Fruit fly (Drosophila melanogaster): ENCODE measurements around the gene CG4375.

Gene CG4375

dm6 chr2L:1065038-1065437, 38.3 kb upstream of the CG4375 start (continued):
- TF ChIP-seq emc (GFP tag; optimal IDR thresholded peaks at IDR 0.05) (no peak), CG16815 (GFP tag; optimal IDR thresholded peaks at IDR 0.05) (peak; percentile 14), CG13624 (GFP tag; optimal IDR thresholded peaks at IDR 0.05) (no peak), Atf6 (GFP tag; IDR thresholded peaks at IDR 0.05) (no peak), HLH3B (GFP tag; IDR thresholded peaks at IDR 0.05) (no peak), CG1233 (GFP tag; optimal IDR thresholded peaks at IDR 0.05) (no peak), kni (GFP tag; optimal IDR thresholded peaks at IDR 0.05) (no peak), Sry-β (GFP tag; optimal IDR thresholded peaks at IDR 0.05) (no peak), Atf-2 (GFP tag; optimal IDR thresholded peaks at IDR 0.05) (no peak), CG7271 (tag; optimal IDR thresholded peaks at IDR 0.05) (no peak), slp2 (GFP tag; optimal IDR thresholded peaks at IDR 0.05) (no peak), Bgb (GFP tag; IDR thresholded peaks at IDR 0.05; ENCODE audit: partially characterized antibody) (no peak), fu2 (GFP tag; optimal IDR thresholded peaks at IDR 0.05) (no peak), prd (optimal IDR thresholded peaks at IDR 0.05) (no peak), prd (GFP tag; IDR thresholded peaks at IDR 0.05) (peak; percentile 42; the same call in 2 of the 3 replicates), ci (GFP tag; IDR thresholded peaks at IDR 0.05) (peak; percentile 62; the same call in 2 of the 3 replicates), Deaf1 (tag; optimal IDR thresholded peaks at IDR 0.05) (no peak), Ptx1 (GFP tag; IDR thresholded peaks at IDR 0.05) (0 out of 2 replicates have a peak, but pooled peaks have one; percentile 24), CG10654 (GFP tag; optimal IDR thresholded peaks at IDR 0.05) (no peak), corto (GFP tag; optimal IDR thresholded peaks at IDR 0.05) (peak; percentile 31), CG17359 (tag; optimal IDR thresholded peaks at IDR 0.05) (no peak), Aef1 (GFP tag; IDR thresholded peaks at IDR 0.05) (no peak), odd (GFP tag; optimal IDR thresholded peaks at IDR 0.05) (no peak), CG31224 (GFP tag; IDR thresholded peaks at IDR 0.05) (no peak), trem (tag; optimal IDR thresholded peaks at IDR 0.05) (no peak), CG1024 (GFP tag; IDR thresholded peaks at IDR 0.05) (no peak), nau (GFP tag; optimal IDR thresholded peaks at IDR 0.05) (no peak), Hand (GFP tag; optimal IDR thresholded peaks at IDR 0.05) (no peak), disco-r (GFP tag; optimal IDR thresholded peaks at IDR 0.05) (no peak), chif (GFP tag; optimal IDR thresholded peaks at IDR 0.05) (peak in 1 of 2 experiments; percentile 9), CoRest (tag; optimal IDR thresholded peaks at IDR 0.05) (no peak), Xrp1 (GFP tag; IDR thresholded peaks at IDR 0.05) (peak; percentile 56; the same call in 1 of the 2 replicates), NC2α (GFP tag; optimal IDR thresholded peaks at IDR 0.05) (no peak), rib (GFP tag; IDR thresholded peaks at IDR 0.05) (no peak), CG10565 (GFP tag; optimal IDR thresholded peaks at IDR 0.05) (no peak), MESR4 (GFP tag; optimal IDR thresholded peaks at IDR 0.05) (no peak), danr (GFP tag; IDR thresholded peaks at IDR 0.05) (no peak), sens (GFP tag) (peak; percentile 87), unpg (GFP tag; optimal IDR thresholded peaks at IDR 0.05) (no peak), D (optimal IDR thresholded peaks at IDR 0.05) (no peak), D (GFP tag; optimal IDR thresholded peaks at IDR 0.05) (no peak), lbe (GFP tag; optimal IDR thresholded peaks at IDR 0.05) (peak; percentile 45), peb (GFP tag; IDR thresholded peaks at IDR 0.05) (no peak), wek (GFP tag; optimal IDR thresholded peaks at IDR 0.05) (no peak), gce (GFP tag; IDR thresholded peaks at IDR 0.05) (no peak), HLH54F (GFP tag; optimal IDR thresholded peaks at IDR 0.05) (no peak), fd102C (GFP tag; optimal IDR thresholded peaks at IDR 0.05) (no peak), amos (GFP tag; IDR thresholded peaks at IDR 0.05; ENCODE audit: partially characterized antibody) (no peak), Doc3 (GFP tag; IDR thresholded peaks at IDR 0.05; ENCODE audit: partially characterized antibody) (no peak), zen2 (GFP tag; IDR thresholded peaks at IDR 0.05; ENCODE audit: partially characterized antibody) (no peak), cwo (GFP tag; optimal IDR thresholded peaks at IDR 0.05) (no peak), pros (GFP tag; optimal IDR thresholded peaks at IDR 0.05) (no peak)

Measured in whole organism, embryonic.